Worm (Caenorhabditis elegans) whole organism, L1 larva: ENCODE data around the gene abcx-1.

Experiments used
- aly-2 ChIP-seq: fragments of 150-350 bp; optimal IDR thresholded peaks from 2 replicates; lab custom pipeline; 2014; ENCODE audit warnings: missing biosample characterization, missing genetic modification characterization
- ama-1 ChIP-seq: fragments of 150-350 bp; optimal IDR thresholded peaks from 2 replicates; lab custom pipeline; 2014
- mep-1 ChIP-seq: fragments of 150-350 bp; optimal IDR thresholded peaks from 2 replicates; lab custom pipeline; 2014; ENCODE audit warnings: missing biosample characterization, missing genetic modification characterization
- nhr-12 ChIP-seq: sonication (generic microtip); optimal IDR thresholded peaks from 2 replicates; lab custom pipeline; 2017; ENCODE audit warnings: missing biosample characterization, missing genetic modification characterization
- unc-130 ChIP-seq: fragments of 150-350 bp; optimal IDR thresholded peaks from 2 replicates; lab custom pipeline; 2017; ENCODE audit warnings: missing biosample characterization, missing genetic modification characterization, inconsistent platforms

- TF ChIP-seq unc-130 (tag; lab: Kevin White, UChicago) (no peak), mep-1 (tag; lab: Kevin White, UChicago) (no peak), nhr-12 (no peak), aly-2 (no peak), ama-1 (no peak)
These were observed 47.0 kb upstream of the abcx-1 start, which contains the start of the genes lido-16 and plpp-1.2 for ce11 chrII:6484876-6485526.
